Worm (Caenorhabditis elegans) whole organism, early embryonic: Measurements from ENCODE around the gene K01C8.2.

Experiments used
- F13C5.2 ChIP-seq: sonication (generic microtip); optimal IDR thresholded peaks from 2 replicates; lab custom pipeline; 2017; ENCODE audit warnings: mild to moderate bottlenecking, missing genetic modification characterization, inconsistent platforms, missing compliant biosample characterization
- flt-1 ChIP-seq: fragments of 200-800 bp; sonication (Bioruptor generic); IDR thresholded peaks from 2 replicates; pipeline ENCODE4 v1.3.6; 2022; ENCODE audit warnings: missing genetic modification characterization, missing compliant biosample characterization
- hmbx-1 ChIP-seq: sonication (generic microtip); optimal IDR thresholded peaks from 2 replicates; lab custom pipeline; 2016; ENCODE audit warnings: mild to moderate bottlenecking, missing genetic modification characterization, missing compliant biosample characterization
- scrt-1 ChIP-seq: fragments of 200-800 bp; sonication (Bioruptor generic); IDR thresholded peaks from 2 replicates; pipeline ENCODE4 v1.3.6; 2022; ENCODE audit warnings: missing genetic modification characterization, missing compliant biosample characterization

ce11 chrII:8218266-8218665 lies 51.0 kb downstream of the K01C8.2 start:
- TF ChIP-seq scrt-1 (no peak), hmbx-1 (tag; lab: Kevin White, UChicago) (no peak), F13C5.2 (tag; lab: Kevin White, UChicago) (no peak), flt-1 (GFP tag; lab: Robert Waterston, UW) (no peak)
